Worm (Caenorhabditis elegans): ENCODE results near the gene txdc-9.

Gene txdc-9

DNA sequence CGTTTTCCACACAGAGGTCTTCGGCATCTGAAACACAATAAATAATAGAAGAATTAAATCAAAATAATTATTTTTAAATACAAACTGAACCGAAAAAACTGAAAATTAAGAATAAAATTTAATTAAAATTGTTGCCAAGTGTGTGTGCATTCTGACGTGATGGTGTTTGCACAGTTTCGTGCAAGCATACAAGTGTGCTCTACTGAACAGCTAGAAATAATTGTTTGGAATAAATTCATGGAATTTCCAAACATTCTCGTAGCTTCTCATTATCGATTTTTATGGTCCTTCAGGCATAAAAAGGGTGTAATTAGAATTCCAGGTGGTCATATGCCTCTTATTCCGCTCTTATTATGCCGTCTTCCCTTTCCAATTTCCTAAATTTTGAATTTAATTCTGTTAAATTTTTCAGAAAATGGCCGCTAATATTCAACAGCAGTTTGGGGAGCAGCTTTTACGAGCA is at the start of gene txdc-9, which contains the start of gene mrps-17:
TSS of gene txdc-9 (plus strand) at position 413 of the 463 bp plus-strand sequence.
TSS of gene mrps-17 (minus strand) at position 33 of the 463 bp plus-strand sequence.
- peak; percentile 68; the same call in 1 of the 2 replicates for TF ChIP-seq flt-1 (GFP tag; IDR thresholded peaks at IDR 0.05)
- no peak for TF ChIP-seq tab-1 (GFP tag; IDR thresholded peaks at IDR 0.05)

- TF ChIP-seq flt-1 (GFP tag; IDR thresholded peaks at IDR 0.05) (no peak), cog-1 (tag; optimal IDR thresholded peaks at IDR 0.05) (no peak), T22C8.4 (GFP tag; IDR thresholded peaks at IDR 0.05) (no peak), ref-1 (GFP tag; conservative IDR thresholded peaks at IDR 0.05) (no peak), tab-1 (GFP tag; IDR thresholded peaks at IDR 0.05) (no peak), med-1 (GFP tag; optimal IDR thresholded peaks at IDR 0.05; ENCODE audit: insufficient read depth) (no peak), ztf-29 (GFP tag; IDR thresholded peaks at IDR 0.05) (no peak), klf-2 (GFP tag; conservative IDR thresholded peaks at IDR 0.05) (no peak)
Measured at ce11 chrIII:6382987-6383602, 48.9 kb upstream of the txdc-9 start, which contains the start of gene let-716. Gene let-716 (plus strand): TSS chrIII:6383552.

DNA sequence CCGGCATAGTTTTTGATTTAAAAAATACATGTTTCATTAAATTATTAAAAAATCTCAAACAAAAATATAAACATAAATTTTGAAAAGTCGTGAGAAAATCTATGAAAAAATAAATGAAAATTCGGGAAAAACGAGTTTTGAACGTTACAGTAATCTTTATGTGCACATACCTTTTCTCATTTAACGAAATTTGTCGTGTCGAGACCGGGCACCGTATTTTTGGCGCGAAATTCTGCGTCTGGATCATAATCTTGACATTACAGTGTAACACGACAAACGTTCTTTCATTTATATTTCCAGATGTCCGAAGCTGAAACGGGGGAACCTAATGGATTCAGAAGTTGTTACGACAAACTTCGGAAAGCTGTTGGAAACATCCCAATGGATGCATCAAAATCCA is 42.4 kb upstream of the txdc-9 start, which contains the start of gene C16A3.2:
TSS of gene C16A3.2 (plus strand) at position 301 of the 400 bp plus-strand sequence.
- TF ChIP-seq ztf-23 (GFP tag; IDR thresholded peaks at IDR 0.05) (no peak), tab-1 (GFP tag; IDR thresholded peaks at IDR 0.05) (no peak), cog-1 (tag; optimal IDR thresholded peaks at IDR 0.05) (no peak), ref-1 (GFP tag; conservative IDR thresholded peaks at IDR 0.05) (no peak), klf-2 (GFP tag; conservative IDR thresholded peaks at IDR 0.05) (no peak), med-1 (GFP tag; optimal IDR thresholded peaks at IDR 0.05; ENCODE audit: insufficient read depth) (no peak), T22C8.4 (GFP tag; IDR thresholded peaks at IDR 0.05) (no peak), ztf-29 (GFP tag; IDR thresholded peaks at IDR 0.05) (no peak), flt-1 (GFP tag; IDR thresholded peaks at IDR 0.05) (no peak)

ce11 chrIII:6390644-6391043 is 41.3 kb upstream of the txdc-9 start, which contains the start of gene smrc-1:
Gene smrc-1 (plus strand): TSS chrIII:6390944.
- TF ChIP-seq flt-1 (GFP tag; IDR thresholded peaks at IDR 0.05) (no peak), ztf-29 (GFP tag; IDR thresholded peaks at IDR 0.05) (no peak), ref-1 (GFP tag; conservative IDR thresholded peaks at IDR 0.05) (no peak)

- TF ChIP-seq ztf-29 (GFP tag; IDR thresholded peaks at IDR 0.05) (no peak), ztf-23 (GFP tag; IDR thresholded peaks at IDR 0.05) (no peak), med-1 (GFP tag; optimal IDR thresholded peaks at IDR 0.05; ENCODE audit: insufficient read depth) (no peak), tab-1 (GFP tag; IDR thresholded peaks at IDR 0.05) (no peak), klf-2 (GFP tag; conservative IDR thresholded peaks at IDR 0.05) (no peak), ref-1 (GFP tag; conservative IDR thresholded peaks at IDR 0.05) (no peak), T22C8.4 (GFP tag; IDR thresholded peaks at IDR 0.05) (no peak), flt-1 (GFP tag; IDR thresholded peaks at IDR 0.05) (no peak), cog-1 (tag; optimal IDR thresholded peaks at IDR 0.05) (no peak)
Measured at ce11 chrIII:6395706-6396232, 36.2 kb upstream of the txdc-9 start, which contains the start of gene oatr-1. Gene oatr-1 (minus strand): TSS chrIII:6396182.

DNA sequence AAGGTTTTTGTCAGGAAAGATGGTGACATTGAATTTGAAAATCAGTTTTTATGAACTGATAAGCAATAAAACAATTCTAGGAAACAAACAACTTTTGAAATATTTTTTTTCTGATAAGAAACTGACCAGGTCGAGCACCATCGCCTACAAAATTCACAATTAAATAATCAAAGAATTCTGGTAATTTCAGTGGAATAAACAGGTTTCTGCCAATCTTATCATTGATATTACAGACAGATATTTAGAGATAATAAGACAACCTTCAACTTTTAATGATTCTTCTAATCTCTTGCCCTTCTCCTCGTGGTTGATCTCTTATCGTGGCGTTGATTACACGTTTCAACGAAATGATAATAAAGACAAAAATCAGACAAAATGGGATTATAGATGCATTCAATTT is 35.6 kb upstream of the txdc-9 start:
- TF ChIP-seq T22C8.4 (GFP tag; IDR thresholded peaks at IDR 0.05) (no peak), cog-1 (tag; optimal IDR thresholded peaks at IDR 0.05) (no peak), klf-2 (GFP tag; conservative IDR thresholded peaks at IDR 0.05) (no peak), ref-1 (GFP tag; conservative IDR thresholded peaks at IDR 0.05) (no peak), tab-1 (GFP tag; IDR thresholded peaks at IDR 0.05) (no peak), ztf-29 (GFP tag; IDR thresholded peaks at IDR 0.05) (no peak), flt-1 (GFP tag; IDR thresholded peaks at IDR 0.05) (no peak)

- TF ChIP-seq med-1 (GFP tag; optimal IDR thresholded peaks at IDR 0.05; ENCODE audit: insufficient read depth) (no peak), T22C8.4 (GFP tag; IDR thresholded peaks at IDR 0.05) (no peak), flt-1 (GFP tag; IDR thresholded peaks at IDR 0.05) (no peak), klf-2 (GFP tag; conservative IDR thresholded peaks at IDR 0.05) (no peak), cog-1 (tag; optimal IDR thresholded peaks at IDR 0.05) (no peak), ref-1 (GFP tag; conservative IDR thresholded peaks at IDR 0.05) (no peak), ztf-23 (GFP tag; IDR thresholded peaks at IDR 0.05) (no peak), ztf-29 (GFP tag; IDR thresholded peaks at IDR 0.05) (no peak), tab-1 (GFP tag; IDR thresholded peaks at IDR 0.05) (no peak)
Measured at ce11 chrIII:6398124-6398523, 33.9 kb upstream of the txdc-9 start.

ce11 chrIII:6399424-6399823 is 32.6 kb upstream of the txdc-9 start:
- TF ChIP-seq ztf-23 (GFP tag; IDR thresholded peaks at IDR 0.05), result no peak
- TF ChIP-seq T22C8.4 (GFP tag; IDR thresholded peaks at IDR 0.05), result no peak
- TF ChIP-seq ref-1 (GFP tag; conservative IDR thresholded peaks at IDR 0.05), result no peak
- TF ChIP-seq tab-1 (GFP tag; IDR thresholded peaks at IDR 0.05), result no peak
- TF ChIP-seq cog-1 (tag; optimal IDR thresholded peaks at IDR 0.05), result no peak
- no peak for TF ChIP-seq klf-2 (GFP tag; conservative IDR thresholded peaks at IDR 0.05)
- no peak for TF ChIP-seq ztf-29 (GFP tag; IDR thresholded peaks at IDR 0.05)
- no peak for TF ChIP-seq med-1 (GFP tag; optimal IDR thresholded peaks at IDR 0.05; ENCODE audit: insufficient read depth)
- TF ChIP-seq flt-1 (GFP tag; IDR thresholded peaks at IDR 0.05), result no peak

DNA sequence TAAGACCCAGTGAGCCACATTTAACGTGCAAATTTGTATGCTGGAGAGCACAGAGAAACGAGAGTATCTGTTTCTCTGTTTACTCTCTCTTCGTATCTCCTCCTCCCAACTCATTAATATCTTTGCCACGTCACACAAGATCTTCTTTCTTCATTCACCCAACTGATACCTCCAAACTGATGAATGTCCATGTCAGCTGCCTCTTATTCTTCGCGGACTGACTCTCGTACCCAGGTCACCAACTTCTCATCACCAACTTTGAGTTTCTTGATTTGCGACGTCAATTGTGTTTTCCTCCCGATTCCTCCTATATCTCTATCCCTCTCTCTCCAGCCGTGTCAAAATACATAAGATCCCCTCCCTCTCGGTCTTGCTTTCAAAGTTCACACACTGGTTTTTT is 29.6 kb upstream of the txdc-9 start:
- TF ChIP-seq tab-1 (GFP tag; IDR thresholded peaks at IDR 0.05) (no peak), med-1 (GFP tag; optimal IDR thresholded peaks at IDR 0.05; ENCODE audit: insufficient read depth) (no peak), ztf-29 (GFP tag; IDR thresholded peaks at IDR 0.05) (no peak), ztf-23 (GFP tag; IDR thresholded peaks at IDR 0.05) (no peak), ref-1 (GFP tag; conservative IDR thresholded peaks at IDR 0.05) (no peak), flt-1 (GFP tag; IDR thresholded peaks at IDR 0.05) (no peak), klf-2 (GFP tag; conservative IDR thresholded peaks at IDR 0.05) (no peak), cog-1 (tag; optimal IDR thresholded peaks at IDR 0.05) (no peak), T22C8.4 (GFP tag; IDR thresholded peaks at IDR 0.05) (no peak)

DNA sequence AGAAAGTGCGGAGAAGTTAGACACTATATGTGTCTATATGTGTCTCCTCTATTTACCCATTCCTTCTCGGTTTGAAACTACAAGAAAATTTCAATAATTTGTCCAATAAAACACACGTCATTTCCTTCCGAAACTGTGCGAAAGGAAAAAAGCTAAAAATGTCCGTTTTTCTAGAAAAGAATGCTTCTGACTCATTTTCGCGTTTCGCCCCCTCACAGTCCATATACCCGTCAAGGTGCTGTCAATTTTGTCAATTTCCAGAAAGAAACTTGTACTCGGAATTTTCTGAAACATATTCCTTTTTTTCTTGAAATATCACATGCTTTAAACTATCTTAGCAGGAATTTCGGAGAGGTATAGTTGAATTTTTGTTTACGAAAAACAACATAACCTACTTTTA is 29.2 kb upstream of the txdc-9 start:
- no peak for TF ChIP-seq T22C8.4 (GFP tag; IDR thresholded peaks at IDR 0.05)
- TF ChIP-seq tab-1 (GFP tag; IDR thresholded peaks at IDR 0.05), result no peak
- TF ChIP-seq med-1 (GFP tag; optimal IDR thresholded peaks at IDR 0.05; ENCODE audit: insufficient read depth), result no peak
- TF ChIP-seq ref-1 (GFP tag; conservative IDR thresholded peaks at IDR 0.05), result no peak
- TF ChIP-seq ztf-23 (GFP tag; IDR thresholded peaks at IDR 0.05), result no peak
- no peak for TF ChIP-seq klf-2 (GFP tag; conservative IDR thresholded peaks at IDR 0.05)
- TF ChIP-seq cog-1 (tag; optimal IDR thresholded peaks at IDR 0.05), result no peak
- TF ChIP-seq flt-1 (GFP tag; IDR thresholded peaks at IDR 0.05), result no peak
